Fruit fly (Drosophila melanogaster): ENCODE results near the gene Iml1.

The Iml1 gene

dm6 chr3L:1515820-1516540, 17.9 kb downstream of the Iml1 start (continued):
- TF ChIP-seq Vsx1 (GFP tag; optimal IDR thresholded peaks at IDR 0.05) (peak; percentile 1), CG8924 (tag; optimal IDR thresholded peaks at IDR 0.05) (peak; percentile 81), ab (GFP tag; optimal IDR thresholded peaks at IDR 0.05) (no peak), CG10209 (GFP tag; optimal IDR thresholded peaks at IDR 0.05) (peak; percentile 66), row (GFP tag; IDR thresholded peaks at IDR 0.05) (peak; percentile 78), CG17385 (GFP tag; optimal IDR thresholded peaks at IDR 0.05) (peak; percentile 70), salm (tag; optimal IDR thresholded peaks at IDR 0.05) (peak; percentile 55), Ada2b (GFP tag; IDR thresholded peaks at IDR 0.05) (peak; percentile 66), danr (GFP tag; IDR thresholded peaks at IDR 0.05) (peak; percentile 42; the same call in 1 of the 2 replicates), pb (GFP tag; optimal IDR thresholded peaks at IDR 0.05) (peak; percentile 19), Max (GFP tag; optimal IDR thresholded peaks at IDR 0.05) (peak; percentile 59), ATbp (GFP tag; optimal IDR thresholded peaks at IDR 0.05) (peak; percentile 83), B-H2 (GFP tag; optimal IDR thresholded peaks at IDR 0.05) (no peak), Lhr (GFP tag; optimal IDR thresholded peaks at IDR 0.05) (peak; percentile 58), CG9876 (GFP tag; optimal IDR thresholded peaks at IDR 0.05) (peak; percentile 55), Bgb (GFP tag; IDR thresholded peaks at IDR 0.05; ENCODE audit: partially characterized antibody) (no peak), CG17186 (GFP tag; optimal IDR thresholded peaks at IDR 0.05) (peak; percentile 6), CG12219 (GFP tag; optimal IDR thresholded peaks at IDR 0.05) (peak; percentile 68), CG34224 (GFP tag; IDR thresholded peaks at IDR 0.05; ENCODE audit: partially characterized antibody) (no peak), ttk (GFP tag; IDR thresholded peaks at IDR 0.05) (peak; percentile 53), CG18011 (GFP tag; optimal IDR thresholded peaks at IDR 0.05) (no peak), Usf (GFP tag; optimal IDR thresholded peaks at IDR 0.05) (peak; percentile 58), ranshi (GFP tag; IDR thresholded peaks at IDR 0.05) (peak; percentile 53; the same call in 1 of the 2 replicates), CHES-1-like (GFP tag; optimal IDR thresholded peaks at IDR 0.05) (peak; percentile 62), dpn (GFP tag; optimal IDR thresholded peaks at IDR 0.05) (peak; percentile 60 to 77), CG7745 (tag; optimal IDR thresholded peaks at IDR 0.05) (no peak), Spps (tag; optimal IDR thresholded peaks at IDR 0.05) (peak; percentile 35), MTF-1 (GFP tag; optimal IDR thresholded peaks at IDR 0.05; ENCODE audit: borderline replicate concordance) (no peak), Abd-B (GFP tag; optimal IDR thresholded peaks at IDR 0.05) (peak; percentile 73), CG4404 (GFP tag; IDR thresholded peaks at IDR 0.05) (peak; percentile 66), onecut (GFP tag; IDR thresholded peaks at IDR 0.05) (peak; percentile 65), BtbVII (GFP tag; optimal IDR thresholded peaks at IDR 0.05) (peak; percentile 26), fd102C (GFP tag; optimal IDR thresholded peaks at IDR 0.05) (no peak), CG2889 (GFP tag; IDR thresholded peaks at IDR 0.05) (no peak), CG7556 (GFP tag; optimal IDR thresholded peaks at IDR 0.05) (peak; percentile 81), yki (optimal IDR thresholded peaks at IDR 0.05) (no peak), nerfin-2 (GFP tag; IDR thresholded peaks at IDR 0.05; ENCODE audit: partially characterized antibody) (no peak), Lpt (GFP tag; optimal IDR thresholded peaks at IDR 0.05) (no peak), scrt (GFP tag; optimal IDR thresholded peaks at IDR 0.05) (peak; percentile 3), insv (GFP tag; optimal IDR thresholded peaks at IDR 0.05) (peak in 1 of 2 experiments; percentile 24), CG4820 (GFP tag; optimal IDR thresholded peaks at IDR 0.05) (peak; percentile 53), Rfx (GFP tag; IDR thresholded peaks at IDR 0.05) (peak; percentile 46), CG11723 (GFP tag; optimal IDR thresholded peaks at IDR 0.05) (peak; percentile 74), HLHmδ (GFP tag; optimal IDR thresholded peaks at IDR 0.05) (peak; percentile 21), Gug (GFP tag; IDR thresholded peaks at IDR 0.05) (peak; percentile 45; the same call in 3 of the 4 replicates), dimm (GFP tag; IDR thresholded peaks at IDR 0.05) (no peak), sens (GFP tag) (peak; percentile 97), hkb (optimal IDR thresholded peaks at IDR 0.05) (no peak), hkb (GFP tag; IDR thresholded peaks at IDR 0.05) (peak; percentile 69), odd (GFP tag; optimal IDR thresholded peaks at IDR 0.05) (peak; percentile 62)

Measured in whole organism, embryonic.